Worm (Caenorhabditis elegans) whole organism, early embryonic: ENCODE results near the gene F21C10.7.

Source experiments
- ama-1 ChIP-seq: fragments of 150-350 bp; optimal IDR thresholded peaks from 2 replicates; lab custom pipeline; 2014
- ceh-13 ChIP-seq: fragments of 200-800 bp; sonication (Bioruptor generic); optimal IDR thresholded peaks from 2 replicates; lab custom pipeline; 2018; ENCODE audit warnings: mild to moderate bottlenecking, missing genetic modification characterization, missing compliant biosample characterization
- ets-7 ChIP-seq: sonication (generic microtip); optimal IDR thresholded peaks from 2 replicates; lab custom pipeline; 2016; ENCODE audit warnings: missing genotype, missing genetic modification characterization, missing compliant biosample characterization
- flt-1 ChIP-seq: fragments of 200-800 bp; sonication (Bioruptor generic); IDR thresholded peaks from 2 replicates; pipeline ENCODE4 v1.3.6; 2022; ENCODE audit warnings: missing genetic modification characterization, missing compliant biosample characterization
- hmbx-1 ChIP-seq: sonication (generic microtip); optimal IDR thresholded peaks from 2 replicates; lab custom pipeline; 2016; ENCODE audit warnings: mild to moderate bottlenecking, missing genetic modification characterization, missing compliant biosample characterization
- hmg-4 ChIP-seq: fragments of 200-800 bp; sonication (Bioruptor generic); optimal IDR thresholded peaks from 2 replicates; lab custom pipeline; 2018; ENCODE audit warnings: mild to moderate bottlenecking, missing genetic modification characterization, missing compliant biosample characterization
- pes-1 ChIP-seq: fragments of 200-800 bp; sonication (Bioruptor generic); IDR thresholded peaks from 2 replicates; pipeline ENCODE4 v1.3.6; 2022; ENCODE audit warnings: missing genetic modification reagents, missing genetic modification characterization, missing compliant biosample characterization
- sea-1 ChIP-seq: fragments of 200-800 bp; sonication (Bioruptor generic); conservative IDR thresholded peaks from 2 replicates; pipeline ENCODE4 v1.3.6; 2022; ENCODE audit warnings: missing genetic modification characterization, missing compliant biosample characterization
- tra-4 ChIP-seq: sonication (generic microtip); optimal IDR thresholded peaks from 2 replicates; lab custom pipeline; 2017; ENCODE audit warnings: missing genetic modification characterization, missing compliant biosample characterization

ce11 chrV:9125345-9125744 is 12.8 kb downstream of the F21C10.7 start, which contains the start of gene F21C10.5:
- TF ChIP-seq ama-1: no peak
- no peak for TF ChIP-seq ceh-13 (GFP tag; lab: Kevin White, UChicago)
- TF ChIP-seq ets-7: no peak
- no peak for TF ChIP-seq flt-1 (GFP tag; lab: Robert Waterston, UW)
- no peak for TF ChIP-seq hmg-4 (GFP tag; lab: Kevin White, UChicago)
- TF ChIP-seq tra-4 (tag; lab: Kevin White, UChicago): no peak
- no peak for TF ChIP-seq hmbx-1 (tag; lab: Kevin White, UChicago)
- no peak for TF ChIP-seq pes-1 (GFP tag; lab: Robert Waterston, UW)
- no peak for TF ChIP-seq sea-1 (GFP tag; lab: Robert Waterston, UW)
